Worm (Caenorhabditis elegans): Measurements from ENCODE around the gene F17C11.2.
A peak's percentile ranks its signal among the peaks of the same experiment; 100 is the strongest.

F17C11.2 gene

DNA sequence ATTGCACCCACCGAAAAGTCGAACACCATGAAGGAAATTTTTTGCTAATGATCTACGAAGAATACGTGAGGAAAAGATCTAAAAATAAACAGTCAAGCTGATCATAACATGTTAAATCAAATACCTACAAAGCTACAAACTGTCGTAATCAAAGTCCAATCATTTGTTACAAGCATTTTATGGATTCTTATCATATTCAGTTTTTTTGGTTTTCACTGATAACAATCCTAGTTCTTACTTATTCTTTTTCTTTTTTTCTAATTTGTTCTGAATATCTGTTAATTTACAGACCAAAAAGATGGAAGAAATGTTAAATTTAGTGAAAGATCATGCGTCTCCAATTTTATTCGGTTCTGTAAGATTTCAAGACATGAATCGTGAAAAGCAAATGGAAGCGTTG lies 6.8 kb downstream of the F17C11.2 start, which contains the start of gene F17C11.6:
F17C11.6 (plus strand) TSS at position 290 of the 400 bp plus-strand sequence.
- TF ChIP-seq ceh-13 (GFP tag; optimal IDR thresholded peaks at IDR 0.05) (no peak), hnd-1 (tag; optimal IDR thresholded peaks at IDR 0.05) (no peak), ceh-36 (tag; optimal IDR thresholded peaks at IDR 0.05) (no peak), F13C5.2 (tag; optimal IDR thresholded peaks at IDR 0.05) (no peak), hmg-4 (GFP tag; optimal IDR thresholded peaks at IDR 0.05) (no peak), scrt-1 (GFP tag; IDR thresholded peaks at IDR 0.05) (no peak), tra-4 (tag; optimal IDR thresholded peaks at IDR 0.05) (no peak)

- no peak for TF ChIP-seq hmg-4 (GFP tag; optimal IDR thresholded peaks at IDR 0.05)
- TF ChIP-seq ama-1 (optimal IDR thresholded peaks at IDR 0.05), result no peak
- no peak for TF ChIP-seq ceh-36 (tag; optimal IDR thresholded peaks at IDR 0.05)
- no peak for TF ChIP-seq tbx-11 (GFP tag; IDR thresholded peaks at IDR 0.05)
- TF ChIP-seq aly-1 (tag; optimal IDR thresholded peaks at IDR 0.05), result no peak
- no peak for TF ChIP-seq F13C5.2 (tag; optimal IDR thresholded peaks at IDR 0.05)
- TF ChIP-seq B0310.2 (tag; optimal IDR thresholded peaks at IDR 0.05), result no peak
- no peak for TF ChIP-seq pes-1 (GFP tag; IDR thresholded peaks at IDR 0.05)
- TF ChIP-seq ceh-13 (GFP tag; optimal IDR thresholded peaks at IDR 0.05), result no peak
- TF ChIP-seq tbx-37 (GFP tag; conservative IDR thresholded peaks at IDR 0.05), result no peak
- TF ChIP-seq ets-7 (tag; optimal IDR thresholded peaks at IDR 0.05), result no peak
- TF ChIP-seq hmbx-1 (tag; optimal IDR thresholded peaks at IDR 0.05), result no peak
Observed at ce11 chrV:10955681-10956476, 7.8 kb downstream of the F17C11.2 start, which contains the start of gene F17C11.13. Gene F17C11.13, plus strand, starts transcription at chrV:10955923.

DNA sequence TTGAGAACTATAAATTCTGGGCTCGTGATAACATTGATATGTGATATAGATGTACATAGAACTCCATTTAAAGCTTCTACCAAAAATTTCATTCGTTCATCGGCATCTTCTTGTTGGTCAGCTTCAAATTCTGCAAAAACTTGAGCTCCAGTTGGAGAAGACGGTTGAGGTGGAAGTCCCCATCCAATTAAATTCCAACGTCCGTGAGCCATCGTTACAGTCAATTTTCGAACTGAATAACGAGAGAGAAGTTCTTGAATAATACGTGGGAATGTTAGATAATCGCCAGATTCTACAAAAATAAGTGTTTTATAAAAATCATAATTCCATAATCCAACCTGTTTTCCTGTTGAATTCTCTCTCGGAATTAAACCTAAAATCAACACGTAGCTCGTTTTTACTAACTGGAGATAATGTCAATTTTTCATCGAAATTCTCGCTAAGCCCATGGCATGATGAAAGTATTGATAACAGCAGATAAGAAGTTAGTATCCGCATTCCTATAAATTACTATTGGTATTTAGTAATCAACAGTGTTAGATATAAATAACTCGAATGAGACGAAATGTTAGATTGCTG lies 10.4 kb downstream of the F17C11.2 start, which contains the start of gene pigt-1:
pigt-1 (minus strand) TSS at position 500 of the 579 bp plus-strand sequence.
- peak; percentile 37 for TF ChIP-seq ama-1 (optimal IDR thresholded peaks at IDR 0.05)
- no peak for TF ChIP-seq hnd-1 (tag; optimal IDR thresholded peaks at IDR 0.05)
- no peak for TF ChIP-seq flt-1 (GFP tag; IDR thresholded peaks at IDR 0.05)

DNA sequence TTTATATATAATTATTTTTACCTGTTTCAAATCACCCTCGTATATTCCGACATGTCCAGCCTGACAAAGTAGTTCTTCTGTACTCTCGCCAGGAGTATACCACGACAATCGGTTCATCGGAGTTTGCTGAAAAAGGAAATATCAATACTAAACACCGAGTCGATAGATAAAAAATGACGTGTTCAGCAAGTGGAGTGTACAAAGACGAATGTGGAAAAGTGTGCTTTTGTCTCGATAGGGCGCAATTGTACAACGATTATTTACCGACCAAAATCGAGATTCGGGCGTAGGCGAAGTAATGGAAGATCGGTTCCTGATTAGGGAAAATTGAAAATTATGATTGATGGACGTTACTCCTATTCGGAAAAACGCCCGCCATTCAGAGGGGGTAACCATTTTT lies 12.5 kb downstream of the F17C11.2 start, which contains the start of gene vps-36:
vps-36 (minus strand) TSS at position 126 of the 400 bp plus-strand sequence.
- TF ChIP-seq scrt-1 (GFP tag; IDR thresholded peaks at IDR 0.05), result no peak
- no peak for TF ChIP-seq tbx-37 (GFP tag; conservative IDR thresholded peaks at IDR 0.05)
- TF ChIP-seq ets-7 (tag; optimal IDR thresholded peaks at IDR 0.05), result no peak
- TF ChIP-seq hnd-1 (tag; optimal IDR thresholded peaks at IDR 0.05), result no peak
- no peak for TF ChIP-seq aly-1 (tag; optimal IDR thresholded peaks at IDR 0.05)

ce11 chrV:10961448-10961870 lies 13.4 kb downstream of the F17C11.2 start:
- TF ChIP-seq scrt-1 (GFP tag; IDR thresholded peaks at IDR 0.05) (no peak), hmbx-1 (tag; optimal IDR thresholded peaks at IDR 0.05) (no peak), hnd-1 (tag; optimal IDR thresholded peaks at IDR 0.05) (no peak), tbx-37 (GFP tag; conservative IDR thresholded peaks at IDR 0.05) (no peak), aly-1 (tag; optimal IDR thresholded peaks at IDR 0.05) (no peak), F13C5.2 (tag; optimal IDR thresholded peaks at IDR 0.05) (no peak), ama-1 (optimal IDR thresholded peaks at IDR 0.05) (no peak), tbx-11 (GFP tag; IDR thresholded peaks at IDR 0.05) (no peak), sea-1 (GFP tag; conservative IDR thresholded peaks at IDR 0.05) (no peak), ets-7 (tag; optimal IDR thresholded peaks at IDR 0.05) (no peak), ceh-36 (tag; optimal IDR thresholded peaks at IDR 0.05) (no peak), ceh-13 (GFP tag; optimal IDR thresholded peaks at IDR 0.05) (no peak), tra-4 (tag; optimal IDR thresholded peaks at IDR 0.05) (no peak), hmg-4 (GFP tag; optimal IDR thresholded peaks at IDR 0.05) (no peak), flt-1 (GFP tag; IDR thresholded peaks at IDR 0.05) (no peak), B0310.2 (tag; optimal IDR thresholded peaks at IDR 0.05) (no peak), pes-1 (GFP tag; IDR thresholded peaks at IDR 0.05) (no peak)

DNA sequence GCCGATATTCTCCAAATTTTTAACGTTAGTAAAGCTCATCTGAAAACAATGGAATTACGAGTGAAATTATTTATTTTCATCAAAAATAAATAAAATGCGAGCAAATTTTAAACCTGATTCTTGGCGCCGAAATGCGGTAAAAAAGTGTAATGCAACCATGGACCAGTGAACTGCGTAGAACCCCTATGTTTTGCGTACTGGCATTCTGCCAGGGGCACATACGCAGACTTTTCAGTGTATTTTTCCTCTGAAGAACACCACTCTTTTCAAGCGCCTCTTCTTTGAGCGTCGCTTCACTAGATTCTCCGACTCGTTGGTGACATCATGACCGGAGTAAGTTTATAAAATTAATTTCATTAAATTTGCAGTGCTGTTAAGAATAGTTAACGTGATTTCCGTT lies 17.5 kb downstream of the F17C11.2 start, which contains the start of the genes ctf-4 and eef-1G:
ctf-4 (minus strand) TSS at position 39 of the 400 bp plus-strand sequence.
eef-1G (plus strand) TSS at position 219 of the 400 bp plus-strand sequence.
- TF ChIP-seq F13C5.2 (tag; optimal IDR thresholded peaks at IDR 0.05) (peak; percentile 74), hmbx-1 (tag; optimal IDR thresholded peaks at IDR 0.05) (no peak), ceh-36 (tag; optimal IDR thresholded peaks at IDR 0.05) (no peak), pes-1 (GFP tag; IDR thresholded peaks at IDR 0.05) (no peak)

- TF ChIP-seq flt-1 (GFP tag; IDR thresholded peaks at IDR 0.05), result no peak
- TF ChIP-seq sea-1 (GFP tag; conservative IDR thresholded peaks at IDR 0.05), result no peak
- TF ChIP-seq F13C5.2 (tag; optimal IDR thresholded peaks at IDR 0.05), result no peak
- no peak for TF ChIP-seq pes-1 (GFP tag; IDR thresholded peaks at IDR 0.05)
- no peak for TF ChIP-seq ets-7 (tag; optimal IDR thresholded peaks at IDR 0.05)
- no peak for TF ChIP-seq hmbx-1 (tag; optimal IDR thresholded peaks at IDR 0.05)
- TF ChIP-seq aly-1 (tag; optimal IDR thresholded peaks at IDR 0.05), result no peak
- TF ChIP-seq hnd-1 (tag; optimal IDR thresholded peaks at IDR 0.05), result no peak
- TF ChIP-seq scrt-1 (GFP tag; IDR thresholded peaks at IDR 0.05), result no peak
- no peak for TF ChIP-seq tra-4 (tag; optimal IDR thresholded peaks at IDR 0.05)
- TF ChIP-seq ceh-13 (GFP tag; optimal IDR thresholded peaks at IDR 0.05), result no peak
- no peak for TF ChIP-seq B0310.2 (tag; optimal IDR thresholded peaks at IDR 0.05)
- no peak for TF ChIP-seq hmg-4 (GFP tag; optimal IDR thresholded peaks at IDR 0.05)
Observed at ce11 chrV:10966874-10967273, 18.8 kb downstream of the F17C11.2 start.
